Worm (Caenorhabditis elegans): ENCODE results near the gene fbxb-26.

DNA sequence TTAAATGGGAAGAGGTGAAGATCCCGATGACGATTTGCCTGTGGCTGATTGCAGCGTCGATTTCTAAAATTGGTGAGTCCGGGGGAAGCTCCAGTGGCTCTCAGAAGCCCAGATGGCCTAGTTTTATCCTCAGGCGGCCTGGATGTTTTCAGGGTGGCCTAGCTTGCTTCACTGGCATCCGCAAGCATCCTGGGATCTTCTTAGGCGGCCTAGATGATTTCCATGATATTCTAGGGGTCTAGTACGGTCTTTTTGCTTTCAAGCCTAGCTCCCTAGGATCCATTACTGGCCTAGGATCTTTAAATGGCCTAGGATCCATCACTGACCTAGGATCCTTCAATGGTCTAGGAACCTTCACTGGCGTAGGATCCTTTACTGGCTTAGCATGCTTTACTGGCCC lies 11.3 kb upstream of the fbxb-26 start:
- no peak for TF ChIP-seq flt-1 (GFP tag; IDR thresholded peaks at IDR 0.05)
- TF ChIP-seq hnd-1 (tag; optimal IDR thresholded peaks at IDR 0.05): no peak
- no peak for TF ChIP-seq hmbx-1 (tag; optimal IDR thresholded peaks at IDR 0.05)
- TF ChIP-seq ama-1 (optimal IDR thresholded peaks at IDR 0.05): no peak
- TF ChIP-seq scrt-1 (GFP tag; IDR thresholded peaks at IDR 0.05): no peak
- no peak for TF ChIP-seq B0310.2 (tag; optimal IDR thresholded peaks at IDR 0.05)
- no peak for TF ChIP-seq hmg-4 (GFP tag; optimal IDR thresholded peaks at IDR 0.05)
- no peak for TF ChIP-seq F13C5.2 (tag; optimal IDR thresholded peaks at IDR 0.05)
- no peak for TF ChIP-seq tbx-11 (GFP tag; IDR thresholded peaks at IDR 0.05)
- TF ChIP-seq sea-1 (GFP tag; conservative IDR thresholded peaks at IDR 0.05): no peak
- TF ChIP-seq pes-1 (GFP tag; IDR thresholded peaks at IDR 0.05): no peak
- TF ChIP-seq tra-4 (tag; optimal IDR thresholded peaks at IDR 0.05): no peak
- TF ChIP-seq ceh-13 (GFP tag; optimal IDR thresholded peaks at IDR 0.05): no peak
- TF ChIP-seq aly-1 (tag; optimal IDR thresholded peaks at IDR 0.05): no peak
